Fruit fly (Drosophila melanogaster): ENCODE data around the gene stumps.

Gene stumps

dm6 chr3R:14654976-14655896 is 78.2 kb downstream of the stumps start (continued):
- TF ChIP-seq Lpt (GFP tag; optimal IDR thresholded peaks at IDR 0.05), result peak; percentile 79
- TF ChIP-seq achi (GFP tag; optimal IDR thresholded peaks at IDR 0.05), result peak; percentile 94
- peak; percentile 95 for TF ChIP-seq eg (GFP tag; IDR thresholded peaks at IDR 0.05)
- TF ChIP-seq Hr4 (GFP tag; optimal IDR thresholded peaks at IDR 0.05), result peak; percentile 94
- TF ChIP-seq Gug (GFP tag; IDR thresholded peaks at IDR 0.05), result peak; percentile 93
- TF ChIP-seq CG32006 (GFP tag; optimal IDR thresholded peaks at IDR 0.05), result peak; percentile 92
- TF ChIP-seq esn (GFP tag; optimal IDR thresholded peaks at IDR 0.05), result peak; percentile 96
- peak; percentile 85 for TF ChIP-seq CG7368 (GFP tag; optimal IDR thresholded peaks at IDR 0.05)
- peak; percentile 78 for TF ChIP-seq Blimp-1 (GFP tag; optimal IDR thresholded peaks at IDR 0.05)
- TF ChIP-seq Ets21C (GFP tag; optimal IDR thresholded peaks at IDR 0.05), result peak; percentile 90
- peak; percentile 93 for TF ChIP-seq CG8632 (GFP tag; optimal IDR thresholded peaks at IDR 0.05)
- peak; percentile 98 for TF ChIP-seq Eip78C (GFP tag)
- peak; percentile 92 for TF ChIP-seq CG1621 (tag; optimal IDR thresholded peaks at IDR 0.05)
- peak; percentile 66 for TF ChIP-seq fkh (GFP tag; optimal IDR thresholded peaks at IDR 0.05)
- TF ChIP-seq CG3919 (GFP tag; optimal IDR thresholded peaks at IDR 0.05), result peak; percentile 95
- TF ChIP-seq CG6854 (GFP tag; optimal IDR thresholded peaks at IDR 0.05), result peak; percentile 94
- TF ChIP-seq CG6792 (GFP tag; optimal IDR thresholded peaks at IDR 0.05), result peak; percentile 94
- TF ChIP-seq CG16779 (tag; optimal IDR thresholded peaks at IDR 0.05), result peak; percentile 89
- TF ChIP-seq CG8119 (GFP tag; IDR thresholded peaks at IDR 0.05), result peak; percentile 91
- peak; percentile 92 for TF ChIP-seq Smox (GFP tag; optimal IDR thresholded peaks at IDR 0.05)
- TF ChIP-seq svp (GFP tag), result peak; percentile 97
- peak; percentile 93 for TF ChIP-seq CG6808 (GFP tag; optimal IDR thresholded peaks at IDR 0.05)
- no peak for TF ChIP-seq Hr38 (GFP tag; optimal IDR thresholded peaks at IDR 0.05)
- peak; percentile 95 for TF ChIP-seq Sox14 (GFP tag; optimal IDR thresholded peaks at IDR 0.05)
- peak; percentile 92 for TF ChIP-seq CG3032 (tag; optimal IDR thresholded peaks at IDR 0.05)
- TF ChIP-seq Sox102F (GFP tag; optimal IDR thresholded peaks at IDR 0.05), result peak; percentile 95
- peak; percentile 90 for TF ChIP-seq CG10631 (GFP tag; optimal IDR thresholded peaks at IDR 0.05)
- peak; percentile 79 for TF ChIP-seq CG4318 (GFP tag; optimal IDR thresholded peaks at IDR 0.05)

DNA sequence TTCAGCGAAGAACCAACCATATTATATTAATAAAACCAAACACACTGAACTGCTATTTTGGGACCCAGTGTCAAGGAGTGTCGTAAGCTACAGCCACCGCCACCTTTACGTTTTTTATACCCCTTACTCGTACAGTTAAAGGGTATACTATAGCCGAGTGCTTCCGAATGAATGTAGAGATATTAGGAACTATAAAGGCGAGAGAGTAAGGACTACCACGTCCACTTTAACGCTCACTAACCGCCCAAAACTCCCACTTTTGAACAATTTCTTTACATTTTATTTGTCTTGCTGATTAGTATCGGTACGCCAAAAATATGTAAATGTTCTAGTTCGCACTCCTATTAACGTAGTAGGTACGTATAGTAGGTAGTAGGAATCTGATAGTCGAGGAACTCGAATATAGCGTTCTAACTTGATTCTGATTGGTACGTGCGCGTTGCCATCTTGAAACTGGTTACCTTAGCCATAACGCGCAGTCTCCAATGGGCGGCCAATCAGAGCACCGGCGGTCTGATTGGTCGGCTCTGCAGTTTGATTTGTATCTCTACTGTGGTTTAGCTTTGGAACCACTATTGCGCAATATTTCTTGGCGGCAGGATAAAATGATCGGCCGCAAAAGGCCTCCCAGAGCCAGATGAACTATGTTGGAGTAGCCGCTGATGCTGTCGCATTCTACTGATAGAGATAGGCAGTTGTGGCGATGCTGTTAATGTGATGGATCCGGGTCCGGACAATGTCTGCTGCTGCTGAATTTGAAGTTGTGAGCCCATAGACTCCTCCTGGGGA is 79.1 kb downstream of the stumps start:
- TF ChIP-seq svp (GFP tag) (peak; percentile 55), Gug (GFP tag; IDR thresholded peaks at IDR 0.05) (no peak), Hr4 (GFP tag; optimal IDR thresholded peaks at IDR 0.05) (peak; percentile 53), salr (GFP tag; optimal IDR thresholded peaks at IDR 0.05) (no peak), CG6854 (GFP tag; optimal IDR thresholded peaks at IDR 0.05) (no peak), CG8632 (GFP tag; optimal IDR thresholded peaks at IDR 0.05) (no peak), CG11902 (GFP tag; optimal IDR thresholded peaks at IDR 0.05) (no peak), acj6 (GFP tag; optimal IDR thresholded peaks at IDR 0.05) (peak; percentile 16), CG6792 (GFP tag; optimal IDR thresholded peaks at IDR 0.05) (peak; percentile 0), Sox102F (GFP tag; optimal IDR thresholded peaks at IDR 0.05) (no peak), ss (GFP tag; optimal IDR thresholded peaks at IDR 0.05) (peak in 1 of 2 experiments; percentile 18), fd59A (GFP tag; optimal IDR thresholded peaks at IDR 0.05) (no peak), Hr38 (GFP tag; optimal IDR thresholded peaks at IDR 0.05) (no peak), fd85E (GFP tag; optimal IDR thresholded peaks at IDR 0.05) (no peak), fkh (GFP tag; optimal IDR thresholded peaks at IDR 0.05) (peak; percentile 43), CG10669 (GFP tag; optimal IDR thresholded peaks at IDR 0.05) (no peak), CG32006 (GFP tag; optimal IDR thresholded peaks at IDR 0.05) (peak; percentile 64), Ets21C (GFP tag; optimal IDR thresholded peaks at IDR 0.05) (no peak), dac (GFP tag; optimal IDR thresholded peaks at IDR 0.05) (peak; percentile 12), Eip75B (GFP tag; optimal IDR thresholded peaks at IDR 0.05) (peak; percentile 27), CG3032 (tag; optimal IDR thresholded peaks at IDR 0.05) (peak; percentile 39), pdm3 (GFP tag; optimal IDR thresholded peaks at IDR 0.05) (peak; percentile 37), net (GFP tag; optimal IDR thresholded peaks at IDR 0.05) (no peak), OdsH (GFP tag; optimal IDR thresholded peaks at IDR 0.05) (peak; percentile 33), CG6276 (GFP tag; optimal IDR thresholded peaks at IDR 0.05) (peak; percentile 50), dsx (GFP tag; optimal IDR thresholded peaks at IDR 0.05; ENCODE audit: poor library complexity, severe bottlenecking) (peak; percentile 36), CG34406 (GFP tag; optimal IDR thresholded peaks at IDR 0.05) (no peak), CG7368 (GFP tag; optimal IDR thresholded peaks at IDR 0.05) (no peak), Lpt (GFP tag; optimal IDR thresholded peaks at IDR 0.05) (no peak), lz (GFP tag; optimal IDR thresholded peaks at IDR 0.05) (peak; percentile 4), CG16779 (tag; optimal IDR thresholded peaks at IDR 0.05) (no peak), Sox15 (GFP tag; optimal IDR thresholded peaks at IDR 0.05) (no peak)

Data from whole organism, prepupa.